Fruit fly (Drosophila melanogaster) whole organism, embryonic: Measurements from ENCODE around the gene NdufV3.

ENCODE experiments used
- Aef1 ChIP-seq: fragments of 200-800 bp; sonication (Bioruptor generic); IDR thresholded peaks from 3 replicates; pipeline ENCODE4 v1.3.6; 2022; ENCODE audit warnings: missing biosample characterization, missing genetic modification characterization
- Antp ChIP-seq: fragments of 200-800 bp; sonication (Bioruptor generic); optimal IDR thresholded peaks from 3 replicates; lab custom pipeline; 2016; ENCODE audit warnings: missing biosample characterization, missing genetic modification characterization
- Bdp1 ChIP-seq: fragments of 200-800 bp; sonication (Bioruptor generic); optimal IDR thresholded peaks from 3 replicates; lab custom pipeline; 2016; ENCODE audit warnings: missing biosample characterization, missing genetic modification characterization
- C15 ChIP-seq: fragments of 200-800 bp; sonication (Bioruptor generic); IDR thresholded peaks from 3 replicates; pipeline ENCODE4 v1.3.6; 2022; ENCODE audit warnings: missing biosample characterization, missing genetic modification characterization
- CG10147 ChIP-seq: fragments of 200-800 bp; sonication (Bioruptor generic); optimal IDR thresholded peaks from 2 replicates; lab custom pipeline; 2019; ENCODE audit warnings: missing biosample characterization, mild to moderate bottlenecking, missing genetic modification characterization, moderate library complexity
- CG11504 ChIP-seq: fragments of 200-800 bp; sonication (Bioruptor generic); optimal IDR thresholded peaks from 3 replicates; lab custom pipeline; 2019; ENCODE audit warnings: missing biosample characterization, mild to moderate bottlenecking, missing genetic modification characterization, moderate library complexity
- CG12659 ChIP-seq: fragments of 200-800 bp; sonication (Bioruptor generic); optimal IDR thresholded peaks from 3 replicates; lab custom pipeline; 2017; ENCODE audit warnings: mild to moderate bottlenecking, missing biosample characterization, missing genetic modification reagents, missing genetic modification characterization
- CG12744 ChIP-seq: fragments of 200-800 bp; sonication (Bioruptor generic); optimal IDR thresholded peaks from 2 replicates; lab custom pipeline; 2016; ENCODE audit warnings: missing biosample characterization, missing genetic modification characterization
- CG12942 ChIP-seq: fragments of 200-800 bp; sonication (Bioruptor generic); optimal IDR thresholded peaks from 3 replicates; lab custom pipeline; 2016; ENCODE audit warnings: missing biosample characterization, missing genetic modification characterization
- CG17912 ChIP-seq: fragments of 200-800 bp; sonication (Bioruptor generic); optimal IDR thresholded peaks from 2 replicates; lab custom pipeline; 2018; ENCODE audit warnings: missing biosample characterization, mild to moderate bottlenecking, missing genetic modification characterization
- CG2129 ChIP-seq: fragments of 200-800 bp; sonication (Bioruptor generic); IDR thresholded peaks from 2 replicates; pipeline ENCODE4 v1.3.6; 2022; ENCODE audit warnings: missing biosample characterization, missing genetic modification characterization; ENCODE audit not compliant: partially characterized antibody
- CG2199 ChIP-seq: fragments of 200-800 bp; sonication (Bioruptor generic); IDR thresholded peaks from 3 replicates; pipeline ENCODE4 v1.3.6; 2022; ENCODE audit warnings: missing biosample characterization, missing genetic modification characterization
- CG2678 ChIP-seq: fragments of 200-800 bp; sonication (Bioruptor generic); optimal IDR thresholded peaks from 3 replicates; lab custom pipeline; 2019; ENCODE audit warnings: missing biosample characterization, mild to moderate bottlenecking, missing genetic modification characterization, moderate library complexity
- CG32772 ChIP-seq: fragments of 200-800 bp; sonication (Bioruptor generic); IDR thresholded peaks from 2 replicates; pipeline ENCODE4 v1.3.6; 2022; ENCODE audit warnings: missing biosample characterization, missing genetic modification characterization
- CG3847 ChIP-seq: fragments of 200-800 bp; sonication (Bioruptor generic); IDR thresholded peaks from 2 replicates; pipeline ENCODE4 v1.3.6; 2022; ENCODE audit warnings: missing biosample characterization, missing genetic modification characterization
- CG4404 ChIP-seq: fragments of 200-800 bp; sonication (Bioruptor generic); IDR thresholded peaks from 2 replicates; pipeline ENCODE4 v1.3.6; 2022; ENCODE audit warnings: missing biosample characterization, missing genetic modification characterization
- CG6683 ChIP-seq: fragments of 200-800 bp; sonication (Bioruptor generic); optimal IDR thresholded peaks from 2 replicates; lab custom pipeline; 2017; ENCODE audit warnings: missing biosample characterization, mild to moderate bottlenecking, missing genetic modification characterization, missing genetic modification reagents
- CG7839 ChIP-seq: fragments of 200-800 bp; sonication (Bioruptor generic); optimal IDR thresholded peaks from 3 replicates; lab custom pipeline; 2018; ENCODE audit warnings: missing biosample characterization, mild to moderate bottlenecking, missing genetic modification characterization, moderate library complexity
- CG7987 ChIP-seq: fragments of 200-800 bp; sonication (Bioruptor generic); optimal IDR thresholded peaks from 2 replicates; lab custom pipeline; 2018; ENCODE audit warnings: missing biosample characterization, mild to moderate bottlenecking, missing genetic modification characterization, moderate library complexity
- CG8388 ChIP-seq: fragments of 200-800 bp; sonication (Bioruptor generic); optimal IDR thresholded peaks from 2 replicates; lab custom pipeline; 2019; ENCODE audit warnings: missing biosample characterization, mild to moderate bottlenecking, missing genetic modification characterization, moderate library complexity
- CG9215 ChIP-seq: fragments of 200-800 bp; sonication (Bioruptor generic); IDR thresholded peaks from 2 replicates; pipeline ENCODE4 v1.3.6; 2022; ENCODE audit warnings: missing biosample characterization, missing genetic modification characterization
- CG9609 ChIP-seq: fragments of 200-800 bp; sonication (Bioruptor generic); optimal IDR thresholded peaks from 3 replicates; lab custom pipeline; 2016; ENCODE audit warnings: missing biosample characterization, missing genetic modification characterization
- CG9797 ChIP-seq: fragments of 200-800 bp; sonication (Bioruptor generic); optimal IDR thresholded peaks from 3 replicates; lab custom pipeline; 2018; ENCODE audit warnings: missing biosample characterization, mild to moderate bottlenecking, missing genetic modification characterization
- Chrac-16 ChIP-seq: fragments of 200-800 bp; sonication (Bioruptor generic); optimal IDR thresholded peaks from 3 replicates; lab custom pipeline; 2016; ENCODE audit warnings: missing biosample characterization, missing genetic modification characterization
- Dfd ChIP-seq, 2 experiments: fragments of >200 bp; optimal IDR thresholded peaks; 2 replicates each; lab custom pipeline; 2017; ENCODE audit warnings: missing biosample characterization in 2 of 2, missing genetic modification characterization in 2 of 2
- ERR ChIP-seq: fragments of 200-800 bp; sonication (Bioruptor generic); optimal IDR thresholded peaks from 2 replicates; lab custom pipeline; 2016; ENCODE audit warnings: missing biosample characterization, missing genetic modification characterization
- Ets97D ChIP-seq: fragments of 200-800 bp; sonication (Bioruptor generic); optimal IDR thresholded peaks from 3 replicates; lab custom pipeline; 2016; ENCODE audit warnings: missing biosample characterization, missing genetic modification characterization
- Fer3 ChIP-seq: fragments of 200-800 bp; sonication (Bioruptor generic); optimal IDR thresholded peaks from 2 replicates; lab custom pipeline; 2018; ENCODE audit warnings: missing biosample characterization, mild to moderate bottlenecking, missing genetic modification characterization, moderate library complexity
- H2.0 ChIP-seq: fragments of 200-800 bp; sonication (Bioruptor generic); IDR thresholded peaks from 2 replicates; pipeline ENCODE4 v1.3.6; 2022; ENCODE audit warnings: missing biosample characterization, missing genetic modification characterization
- HLH3B ChIP-seq: fragments of 200-800 bp; sonication (Bioruptor generic); IDR thresholded peaks from 2 replicates; pipeline ENCODE4 v1.3.6; 2022; ENCODE audit warnings: missing biosample characterization, missing genetic modification characterization
- Hey ChIP-seq: fragments of 200-800 bp; sonication (Bioruptor generic); optimal IDR thresholded peaks from 3 replicates; lab custom pipeline; 2018; ENCODE audit warnings: missing biosample characterization, mild to moderate bottlenecking, missing genetic modification characterization
- MESR4 ChIP-seq: fragments of 200-800 bp; sonication (Bioruptor generic); optimal IDR thresholded peaks from 2 replicates; lab custom pipeline; 2018; ENCODE audit warnings: missing biosample characterization, mild to moderate bottlenecking, missing genetic modification characterization, moderate library complexity
- MTF-1 ChIP-seq: fragments of 200-800 bp; sonication (Bioruptor generic); optimal IDR thresholded peaks from 2 replicates; lab custom pipeline; 2018; ENCODE audit warnings: missing biosample characterization, mild to moderate bottlenecking, missing genetic modification characterization, borderline replicate concordance
- Meics ChIP-seq: fragments of 200-800 bp; sonication (Bioruptor generic); optimal IDR thresholded peaks from 2 replicates; lab custom pipeline; 2017; ENCODE audit warnings: missing biosample characterization, mild to moderate bottlenecking, missing genetic modification characterization
- NC2α ChIP-seq: fragments of 200-800 bp; sonication (Bioruptor generic); optimal IDR thresholded peaks from 2 replicates; lab custom pipeline; 2016; ENCODE audit warnings: missing biosample characterization, missing genetic modification characterization
- Xbp1 ChIP-seq: fragments of 200-800 bp; sonication (Bioruptor generic); optimal IDR thresholded peaks from 3 replicates; lab custom pipeline; 2016; ENCODE audit warnings: missing biosample characterization, mild to moderate bottlenecking, missing genetic modification characterization
- al ChIP-seq: fragments of 200-800 bp; sonication (Bioruptor generic); IDR thresholded peaks from 2 replicates; pipeline ENCODE4 v1.3.6; 2022; ENCODE audit warnings: missing biosample characterization, missing genetic modification characterization
- amos ChIP-seq: fragments of 200-800 bp; sonication (Bioruptor generic); IDR thresholded peaks from 2 replicates; pipeline ENCODE4 v1.3.6; 2022; ENCODE audit warnings: missing biosample characterization, missing genetic modification characterization; ENCODE audit not compliant: partially characterized antibody
- bbx ChIP-seq: fragments of 200-800 bp; sonication (Bioruptor generic); IDR thresholded peaks from 2 replicates; pipeline ENCODE4 v1.3.6; 2022; ENCODE audit warnings: missing biosample characterization, missing genetic modification characterization; ENCODE audit not compliant: partially characterized antibody
- cas ChIP-seq: fragments of 200-800 bp; sonication (Bioruptor generic); IDR thresholded peaks from 2 replicates; pipeline ENCODE4 v1.3.6; 2022; ENCODE audit warnings: missing biosample characterization, missing genetic modification characterization
- dmrt11E ChIP-seq: fragments of 200-800 bp; sonication (Bioruptor generic); optimal IDR thresholded peaks from 3 replicates; lab custom pipeline; 2018; ENCODE audit warnings: missing biosample characterization, mild to moderate bottlenecking, missing genetic modification characterization, moderate library complexity
- esg ChIP-seq: fragments of 200-800 bp; sonication (Bioruptor generic); conservative IDR thresholded peaks from 2 replicates; pipeline ENCODE4 v1.3.6; 2022; ENCODE audit warnings: missing biosample characterization, missing genetic modification characterization
- fd3F ChIP-seq: fragments of 200-800 bp; sonication (Bioruptor generic); optimal IDR thresholded peaks from 2 replicates; lab custom pipeline; 2018; ENCODE audit warnings: missing biosample characterization, mild to moderate bottlenecking, missing genetic modification characterization, moderate library complexity
- h ChIP-seq: fragments of >200 bp; optimal IDR thresholded peaks from 2 replicates; lab custom pipeline; 2017
- knrl ChIP-seq: fragments of 200-800 bp; sonication (Bioruptor generic); IDR thresholded peaks from 3 replicates; pipeline ENCODE4 v1.3.6; 2022; ENCODE audit warnings: missing biosample characterization, missing genetic modification characterization; ENCODE audit not compliant: partially characterized antibody
- maf-S ChIP-seq: fragments of 200-800 bp; sonication (Bioruptor generic); optimal IDR thresholded peaks from 2 replicates; lab custom pipeline; 2016; ENCODE audit warnings: missing biosample characterization, missing genetic modification characterization
- pb ChIP-seq: fragments of 200-800 bp; sonication (Bioruptor generic); optimal IDR thresholded peaks from 3 replicates; lab custom pipeline; 2016; ENCODE audit warnings: missing biosample characterization, missing genetic modification characterization
- ssp ChIP-seq: fragments of 200-800 bp; sonication (Bioruptor generic); IDR thresholded peaks from 2 replicates; pipeline ENCODE4 v1.3.6; 2022; ENCODE audit warnings: missing biosample characterization, missing genetic modification characterization
- tio ChIP-seq: fragments of 200-800 bp; sonication (Bioruptor generic); optimal IDR thresholded peaks from 2 replicates; lab custom pipeline; 2017; ENCODE audit warnings: missing biosample characterization, missing genetic modification characterization, inconsistent platforms
- ttk ChIP-seq: fragments of 200-800 bp; sonication (Bioruptor generic); IDR thresholded peaks from 2 replicates; pipeline ENCODE4 v2.1.2; 2022; ENCODE audit warnings: missing biosample characterization, missing genetic modification characterization
- yki ChIP-seq: fragments of >200 bp; optimal IDR thresholded peaks from 3 replicates; lab custom pipeline; 2018
- zfh1 ChIP-seq: fragments of 200-800 bp; sonication (Bioruptor generic); IDR thresholded peaks from 3 replicates; pipeline ENCODE4 v1.3.6; 2022; ENCODE audit warnings: missing biosample characterization, missing genetic modification characterization

Gene NdufV3

DNA sequence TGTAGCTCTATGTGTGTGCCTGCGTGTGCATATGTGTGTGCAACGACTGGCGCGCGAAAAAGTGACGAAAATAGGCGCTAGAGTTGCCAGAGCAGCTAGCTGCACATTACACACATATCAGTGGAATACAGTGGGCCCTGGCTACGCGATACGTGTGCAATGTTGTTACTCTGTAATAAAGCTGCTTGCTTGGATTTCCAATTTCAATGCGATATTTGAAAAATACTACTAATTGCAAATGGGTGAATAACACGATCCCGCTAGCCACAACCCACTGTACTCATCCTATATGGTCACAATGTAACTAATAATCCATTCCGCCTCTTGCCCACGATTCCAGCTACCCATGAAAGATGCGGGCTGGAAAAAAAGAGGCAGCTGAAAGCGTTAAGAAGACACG lies 1.6 kb downstream of the NdufV3 start (continued):
- TF ChIP-seq MTF-1 (GFP tag; lab: Kevin White, UChicago), result peak; percentile 87
- TF ChIP-seq CG2199, result peak; percentile 96
- peak; percentile 95 for TF ChIP-seq CG32772 (GFP tag; lab: Robert Waterston, UW)
- peak; percentile 87 for TF ChIP-seq CG17912 (GFP tag; lab: Kevin White, UChicago)
- peak; percentile 80; the same call in 2 of the 3 replicates for TF ChIP-seq C15
- peak; percentile 93 for TF ChIP-seq esg
- peak; percentile 90 for TF ChIP-seq maf-S
- TF ChIP-seq H2.0 (GFP tag; lab: Robert Waterston, UW), result peak; percentile 95
- peak; percentile 97 for TF ChIP-seq Antp (GFP tag; lab: Kevin White, UChicago)
- TF ChIP-seq Fer3, result peak; percentile 92
- peak; percentile 90 for TF ChIP-seq pb (GFP tag; lab: Kevin White, UChicago)
- no peak for TF ChIP-seq Dfd (GFP tag; optimal IDR thresholded peaks at IDR 0.05; lab: Kevin White, UChicago)
- TF ChIP-seq MESR4 (GFP tag; lab: Kevin White, UChicago), result peak; percentile 12
- peak; percentile 92 for TF ChIP-seq CG11504 (tag; lab: Kevin White, UChicago)
- TF ChIP-seq zfh1 (GFP tag; lab: Robert Waterston, UW), result peak; percentile 96
- no peak for TF ChIP-seq yki
- peak; percentile 95 for TF ChIP-seq Xbp1 (GFP tag; lab: Kevin White, UChicago)
- peak; percentile 95 for TF ChIP-seq Aef1 (GFP tag; lab: Robert Waterston, UW)
- TF ChIP-seq Hey (tag; lab: Kevin White, UChicago), result peak; percentile 78
- peak; percentile 72 for TF ChIP-seq CG7987 (GFP tag; lab: Kevin White, UChicago)
- peak; percentile 83 for TF ChIP-seq CG12942
- TF ChIP-seq CG2129, result no peak
- peak; percentile 86 for TF ChIP-seq fd3F
- peak; percentile 76 for TF ChIP-seq CG6683
- peak; percentile 90 for TF ChIP-seq CG4404 (GFP tag; lab: Robert Waterston, UW)
- TF ChIP-seq CG10147 (GFP tag; lab: Kevin White, UChicago), result peak; percentile 80
- TF ChIP-seq CG12744, result peak; percentile 84
- peak; percentile 84 for TF ChIP-seq NC2α
- peak; percentile 94 for TF ChIP-seq CG12659 (GFP tag; lab: Kevin White, UChicago)
- TF ChIP-seq cas, result peak; percentile 83
- no peak for TF ChIP-seq knrl (GFP tag; lab: Robert Waterston, UW)
- TF ChIP-seq h (lab: Kevin White, UChicago), result no peak
- TF ChIP-seq ssp, result peak; percentile 87
- TF ChIP-seq amos, result no peak
- TF ChIP-seq CG9797 (GFP tag; lab: Kevin White, UChicago), result no peak
- TF ChIP-seq CG2678 (tag; lab: Kevin White, UChicago), result peak; percentile 93
- TF ChIP-seq tio, result no peak
- peak; percentile 94 for TF ChIP-seq CG7839
- peak; percentile 89 for TF ChIP-seq al
- peak; percentile 18; the same call in 1 of the 2 replicates for TF ChIP-seq bbx (GFP tag; lab: Robert Waterston, UW)
- TF ChIP-seq dmrt11E (tag; lab: Kevin White, UChicago), result peak; percentile 87
- peak; percentile 87 for TF ChIP-seq CG9215
- peak; percentile 87 for TF ChIP-seq CG8388
- TF ChIP-seq Bdp1 (GFP tag; lab: Kevin White, UChicago), result peak; percentile 84
- TF ChIP-seq ttk (GFP tag; lab: Robert Waterston, UW), result peak; percentile 94
- TF ChIP-seq CG3847 (GFP tag; lab: Robert Waterston, UW), result peak; percentile 93
- TF ChIP-seq HLH3B (GFP tag; lab: Robert Waterston, UW), result peak; percentile 96
- TF ChIP-seq Meics (GFP tag; lab: Kevin White, UChicago), result peak; percentile 93
- peak; percentile 93 for TF ChIP-seq Chrac-16
- TF ChIP-seq Ets97D (GFP tag; lab: Kevin White, UChicago), result peak; percentile 63
- TF ChIP-seq CG9609 (GFP tag; lab: Kevin White, UChicago), result peak; percentile 93
- TF ChIP-seq ERR (GFP tag; lab: Kevin White, UChicago), result peak; percentile 92
